Fruit fly (Drosophila melanogaster) whole organism, prepupa: ENCODE measurements around the gene CG13088.
A peak's percentile ranks its signal among the peaks of the same experiment; 100 is the strongest.

Experiments
- CG10669 ChIP-seq: fragments of 200-800 bp; sonication (Bioruptor generic); optimal IDR thresholded peaks from 3 replicates; lab custom pipeline; 2018; ENCODE audit warnings: missing biosample characterization, mild to moderate bottlenecking, missing genetic modification characterization, moderate library complexity
- CG11762 ChIP-seq: fragments of 200-800 bp; sonication (Bioruptor generic); optimal IDR thresholded peaks from 3 replicates; lab custom pipeline; 2016; ENCODE audit warnings: missing biosample characterization, missing genetic modification characterization; ENCODE audit not compliant: insufficient read depth
- CG11902 ChIP-seq: fragments of 200-800 bp; sonication (Bioruptor generic); optimal IDR thresholded peaks from 3 replicates; lab custom pipeline; 2016; ENCODE audit warnings: missing biosample characterization, missing genetic modification characterization
- CG15336 ChIP-seq: fragments of 200-800 bp; sonication (Bioruptor generic); IDR thresholded peaks from 2 replicates; pipeline ENCODE4 v1.3.6; 2022; ENCODE audit warnings: missing biosample characterization, missing genetic modification characterization
- CG1621 ChIP-seq: fragments of 200-800 bp; sonication (Bioruptor generic); optimal IDR thresholded peaks from 3 replicates; lab custom pipeline; 2018; ENCODE audit warnings: missing biosample characterization, mild to moderate bottlenecking, missing genetic modification characterization
- CG16779 ChIP-seq: fragments of 200-800 bp; sonication (Bioruptor generic); optimal IDR thresholded peaks from 3 replicates; lab custom pipeline; 2017; ENCODE audit warnings: missing biosample characterization, mild to moderate bottlenecking, missing genetic modification characterization
- CG3032 ChIP-seq: fragments of 200-800 bp; optimal IDR thresholded peaks from 2 replicates; lab custom pipeline; 2019; ENCODE audit warnings: missing biosample characterization, mild to moderate bottlenecking, missing genetic modification characterization, moderate library complexity
- CG31627 ChIP-seq: fragments of 200-800 bp; sonication (Bioruptor generic); optimal IDR thresholded peaks from 3 replicates; lab custom pipeline; 2016; ENCODE audit warnings: missing biosample characterization, missing genetic modification characterization
- CG32006 ChIP-seq: fragments of 200-800 bp; sonication (Bioruptor generic); optimal IDR thresholded peaks from 3 replicates; lab custom pipeline; 2017; ENCODE audit warnings: missing biosample characterization, mild to moderate bottlenecking, missing genetic modification characterization
- CG3919 ChIP-seq: fragments of 200-800 bp; sonication (Bioruptor generic); optimal IDR thresholded peaks from 3 replicates; lab custom pipeline; 2016; ENCODE audit warnings: missing biosample characterization, missing genetic modification characterization
- CG4318 ChIP-seq: fragments of 200-800 bp; sonication (Bioruptor generic); optimal IDR thresholded peaks from 3 replicates; lab custom pipeline; 2017; ENCODE audit warnings: missing biosample characterization, mild to moderate bottlenecking, missing genetic modification characterization
- CG6163 ChIP-seq: fragments of 200-800 bp; sonication (Bioruptor generic); IDR thresholded peaks from 3 replicates; pipeline ENCODE4 v1.3.6; 2022; ENCODE audit warnings: missing biosample characterization, missing genetic modification characterization
- CG6276 ChIP-seq: fragments of 200-800 bp; sonication (Bioruptor generic); optimal IDR thresholded peaks from 2 replicates; lab custom pipeline; 2017; ENCODE audit warnings: missing biosample characterization, mild to moderate bottlenecking, missing genetic modification characterization
- CG6792 ChIP-seq: fragments of 200-800 bp; sonication (Bioruptor generic); optimal IDR thresholded peaks from 3 replicates; lab custom pipeline; 2016; ENCODE audit warnings: missing biosample characterization, missing genetic modification characterization
- CG6808 ChIP-seq: fragments of 200-800 bp; sonication (Bioruptor generic); optimal IDR thresholded peaks from 3 replicates; lab custom pipeline; 2017; ENCODE audit warnings: missing biosample characterization, missing genetic modification characterization, mild to moderate bottlenecking, moderate library complexity, missing genetic modification reagents
- CG6854 ChIP-seq: fragments of 200-800 bp; sonication (Bioruptor generic); optimal IDR thresholded peaks from 2 replicates; lab custom pipeline; 2017; ENCODE audit warnings: missing biosample characterization, mild to moderate bottlenecking, missing genetic modification characterization
- CG7368 ChIP-seq: fragments of 200-800 bp; sonication (Bioruptor generic); optimal IDR thresholded peaks from 3 replicates; lab custom pipeline; 2016; ENCODE audit warnings: missing biosample characterization, missing genetic modification characterization
- CG8119 ChIP-seq: fragments of 200-800 bp; sonication (Bioruptor generic); IDR thresholded peaks from 3 replicates; pipeline ENCODE4 v1.3.6; 2022; ENCODE audit warnings: missing biosample characterization, missing genetic modification characterization
- CG8319 ChIP-seq: fragments of 200-800 bp; sonication (Bioruptor generic); optimal IDR thresholded peaks from 3 replicates; lab custom pipeline; 2016; ENCODE audit warnings: missing biosample characterization, missing genetic modification characterization
- CG9139 ChIP-seq: fragments of 200-800 bp; sonication (Bioruptor generic); optimal IDR thresholded peaks from 3 replicates; lab custom pipeline; 2017; ENCODE audit warnings: missing biosample characterization, mild to moderate bottlenecking, missing genetic modification characterization
- Eip75B ChIP-seq: fragments of 200-800 bp; sonication (Bioruptor generic); optimal IDR thresholded peaks from 3 replicates; lab custom pipeline; 2016; ENCODE audit warnings: missing biosample characterization, missing genetic modification characterization
- Eip78C ChIP-seq: fragments of 200-800 bp; sonication (Bioruptor generic); peaks from one replicate; lab custom pipeline; 2016; ENCODE audit warnings: missing biosample characterization, missing genetic modification characterization
- Eip93F ChIP-seq: fragments of 200-800 bp; sonication (Bioruptor generic); optimal IDR thresholded peaks from 2 replicates; lab custom pipeline; 2016; ENCODE audit warnings: missing biosample characterization, mild to moderate bottlenecking, missing genetic modification characterization
- Ets21C ChIP-seq: fragments of 200-800 bp; sonication (Bioruptor generic); optimal IDR thresholded peaks from 3 replicates; lab custom pipeline; 2016; ENCODE audit warnings: missing biosample characterization, missing genetic modification characterization
- Ets96B ChIP-seq: fragments of 200-800 bp; optimal IDR thresholded peaks from 2 replicates; lab custom pipeline; 2019; ENCODE audit warnings: missing biosample characterization, mild to moderate bottlenecking, missing genetic modification characterization, moderate library complexity
- Gug ChIP-seq: fragments of 200-800 bp; sonication (Bioruptor generic); IDR thresholded peaks from 2 replicates; pipeline ENCODE4 v1.3.6; 2022; ENCODE audit warnings: missing biosample characterization, missing genetic modification characterization
- Hr38 ChIP-seq: sonication (Bioruptor generic); optimal IDR thresholded peaks from 2 replicates; lab custom pipeline; 2016; ENCODE audit warnings: missing biosample characterization, missing genetic modification characterization
- Hr39 ChIP-seq: fragments of 200-800 bp; sonication (Bioruptor generic); optimal IDR thresholded peaks from 2 replicates; lab custom pipeline; 2016; ENCODE audit warnings: missing biosample characterization, missing genetic modification characterization
- Met ChIP-seq: fragments of 200-800 bp; sonication (Bioruptor generic); optimal IDR thresholded peaks from 3 replicates; lab custom pipeline; 2016; ENCODE audit warnings: missing biosample characterization, missing genetic modification characterization
- OdsH ChIP-seq: fragments of 200-800 bp; sonication (Bioruptor generic); optimal IDR thresholded peaks from 3 replicates; lab custom pipeline; 2016; ENCODE audit warnings: missing biosample characterization, missing genetic modification characterization
- Sox102F ChIP-seq: fragments of 200-800 bp; sonication (Bioruptor generic); optimal IDR thresholded peaks from 2 replicates; lab custom pipeline; 2016; ENCODE audit warnings: missing biosample characterization, mild to moderate bottlenecking, missing genetic modification characterization
- Sox14 ChIP-seq: fragments of 200-800 bp; sonication (Bioruptor generic); optimal IDR thresholded peaks from 3 replicates; lab custom pipeline; 2016; ENCODE audit warnings: missing biosample characterization, missing genetic modification characterization
- Sox15 ChIP-seq: fragments of 200-800 bp; sonication (Bioruptor generic); optimal IDR thresholded peaks from 3 replicates; lab custom pipeline; 2016; ENCODE audit warnings: missing biosample characterization, missing genetic modification characterization
- achi ChIP-seq: fragments of 200-800 bp; sonication (Bioruptor generic); optimal IDR thresholded peaks from 3 replicates; lab custom pipeline; 2016; ENCODE audit warnings: missing biosample characterization, missing genetic modification characterization
- acj6 ChIP-seq: fragments of 200-800 bp; sonication (Bioruptor generic); optimal IDR thresholded peaks from 3 replicates; lab custom pipeline; 2016; ENCODE audit warnings: missing biosample characterization, missing genetic modification characterization
- eg ChIP-seq: fragments of 200-800 bp; sonication (Bioruptor generic); IDR thresholded peaks from 3 replicates; pipeline ENCODE4 v1.3.6; 2022; ENCODE audit warnings: missing biosample characterization, missing genetic modification characterization
- esn ChIP-seq: fragments of 200-800 bp; sonication (Bioruptor generic); optimal IDR thresholded peaks from 2 replicates; lab custom pipeline; 2016; ENCODE audit warnings: missing biosample characterization, mild to moderate bottlenecking, missing genetic modification characterization, moderate library complexity
- fd59A ChIP-seq: fragments of 200-800 bp; sonication (Bioruptor generic); optimal IDR thresholded peaks from 2 replicates; lab custom pipeline; 2017; ENCODE audit warnings: missing biosample characterization, mild to moderate bottlenecking, missing genetic modification characterization, missing genetic modification reagents
- fd85E ChIP-seq: fragments of 200-800 bp; sonication (Bioruptor generic); optimal IDR thresholded peaks from 3 replicates; lab custom pipeline; 2016; ENCODE audit warnings: missing biosample characterization, missing genetic modification characterization
- fkh ChIP-seq: fragments of 200-800 bp; sonication (Bioruptor generic); optimal IDR thresholded peaks from 3 replicates; lab custom pipeline; 2017; ENCODE audit warnings: missing biosample characterization, mild to moderate bottlenecking, missing genetic modification characterization, moderate library complexity
- lz ChIP-seq: fragments of 200-800 bp; sonication (Bioruptor generic); optimal IDR thresholded peaks from 3 replicates; lab custom pipeline; 2016; ENCODE audit warnings: missing biosample characterization, missing genetic modification characterization
- net ChIP-seq: fragments of 200-800 bp; sonication (Bioruptor generic); optimal IDR thresholded peaks from 3 replicates; lab custom pipeline; 2016; ENCODE audit warnings: missing biosample characterization, missing genetic modification characterization
- salr ChIP-seq, 2 experiments: fragments of 200-800 bp; sonication (Bioruptor generic); optimal IDR thresholded peaks; 3 replicates each; lab custom pipeline; 2016 to 2018; ENCODE audit warnings: missing biosample characterization in 2 of 2, missing genetic modification characterization in 2 of 2, mild to moderate bottlenecking in 1 of 2
- spab ChIP-seq: fragments of 200-800 bp; sonication (Bioruptor generic); optimal IDR thresholded peaks from 2 replicates; lab custom pipeline; 2017; ENCODE audit warnings: missing biosample characterization, mild to moderate bottlenecking, missing genetic modification characterization, missing genetic modification reagents
- svp ChIP-seq: fragments of 200-800 bp; sonication (Bioruptor generic); peaks from one replicate; lab custom pipeline; 2016; ENCODE audit warnings: missing biosample characterization, missing genetic modification characterization
- topi ChIP-seq: fragments of 200-800 bp; sonication (Bioruptor generic); optimal IDR thresholded peaks from 3 replicates; lab custom pipeline; 2016; ENCODE audit warnings: missing biosample characterization, missing genetic modification characterization
- vri ChIP-seq: fragments of 200-800 bp; sonication (Bioruptor generic); optimal IDR thresholded peaks from 3 replicates; lab custom pipeline; 2016; ENCODE audit warnings: missing biosample characterization, mild to moderate bottlenecking, missing genetic modification characterization

CG13088 gene

dm6 chr2L:8522781-8523180 is 34.0 kb downstream of the CG13088 start:
- TF ChIP-seq Met (GFP tag; lab: Kevin White, UChicago) = no peak
- no peak for TF ChIP-seq Hr38 (GFP tag; lab: Kevin White, UChicago)
- TF ChIP-seq svp (GFP tag; lab: Kevin White, UChicago) = peak; percentile 94
- no peak for TF ChIP-seq Sox15 (GFP tag; lab: Kevin White, UChicago)
- no peak for TF ChIP-seq Eip93F (GFP tag; lab: Kevin White, UChicago)

dm6 chr2L:8525000-8525399 is 36.2 kb downstream of the CG13088 start:
- TF ChIP-seq CG11762 (GFP tag; lab: Kevin White, UChicago) (no peak), CG11902 (GFP tag; lab: Kevin White, UChicago) (no peak), spab (GFP tag; lab: Kevin White, UChicago) (no peak), Eip75B (GFP tag; lab: Kevin White, UChicago) (no peak), Gug (GFP tag; lab: Robert Waterston, UW) (no peak), eg (GFP tag; lab: Robert Waterston, UW) (no peak), CG15336 (GFP tag; lab: Robert Waterston, UW) (no peak), CG8319 (no peak)

dm6 chr2L:8528318-8528717 is 39.5 kb downstream of the CG13088 start, which contains the start of the genes lmgA and lmgB:
TSS of gene lmgA (minus strand) at chr2L:8528618.
TSS of gene lmgB (minus strand) at chr2L:8528618.
- TF ChIP-seq CG3919 (GFP tag; lab: Kevin White, UChicago) (no peak), OdsH (peak; percentile 32), net (no peak), CG1621 (tag; lab: Kevin White, UChicago) (peak; percentile 20), CG9139 (GFP tag; lab: Kevin White, UChicago) (no peak), CG7368 (no peak), acj6 (GFP tag; lab: Kevin White, UChicago) (peak; percentile 39), CG4318 (no peak), Met (GFP tag; lab: Kevin White, UChicago) (no peak), CG15336 (GFP tag; lab: Robert Waterston, UW) (0 out of 2 replicates have a peak, but pooled peaks have one; percentile 18), CG6808 (GFP tag; lab: Kevin White, UChicago) (no peak), salr (GFP tag; optimal IDR thresholded peaks at IDR 0.05; lab: Kevin White, UChicago) (no peak), lz (GFP tag; lab: Kevin White, UChicago) (no peak), Sox102F (GFP tag; lab: Kevin White, UChicago) (no peak), CG6792 (GFP tag; lab: Kevin White, UChicago) (no peak), topi (GFP tag; lab: Kevin White, UChicago) (no peak), CG3032 (peak; percentile 36), CG10669 (GFP tag; lab: Kevin White, UChicago) (no peak), CG16779 (tag; lab: Kevin White, UChicago) (no peak), Ets21C (GFP tag; lab: Kevin White, UChicago) (no peak), Eip78C (GFP tag; lab: Kevin White, UChicago) (peak; percentile 66), esn (GFP tag; lab: Kevin White, UChicago) (peak; percentile 39), Sox14 (no peak), svp (GFP tag; lab: Kevin White, UChicago) (no peak), achi (GFP tag; lab: Kevin White, UChicago) (peak; percentile 18), vri (GFP tag; lab: Kevin White, UChicago) (no peak), CG32006 (GFP tag; lab: Kevin White, UChicago) (no peak), Sox15 (GFP tag; lab: Kevin White, UChicago) (no peak), CG8119 (GFP tag; lab: Robert Waterston, UW) (no peak), CG11762 (GFP tag; lab: Kevin White, UChicago) (no peak), CG6163 (GFP tag; lab: Robert Waterston, UW) (no peak), CG31627 (GFP tag; lab: Kevin White, UChicago) (peak; percentile 20), Hr39 (GFP tag; lab: Kevin White, UChicago) (peak; percentile 3), eg (GFP tag; lab: Robert Waterston, UW) (no peak), CG8319 (no peak), fd59A (no peak), CG6276 (GFP tag; lab: Kevin White, UChicago) (no peak), fd85E (GFP tag; lab: Kevin White, UChicago) (no peak), CG6854 (GFP tag; lab: Kevin White, UChicago) (no peak), fkh (GFP tag; lab: Kevin White, UChicago) (no peak), CG11902 (GFP tag; lab: Kevin White, UChicago) (no peak), Ets96B (peak; percentile 5), Eip93F (GFP tag; lab: Kevin White, UChicago) (no peak), Gug (GFP tag; lab: Robert Waterston, UW) (no peak)
